Fruit fly (Drosophila melanogaster) whole organism, wandering third instar larva: ENCODE data around the gene CG42779.

Experiments
- Abd-B ChIP-seq: fragments of >200 bp; optimal IDR thresholded peaks from 2 replicates; lab custom pipeline; 2017; ENCODE audit warnings: missing biosample characterization, missing genetic modification characterization
- CG32264 ChIP-seq: fragments of 200-800 bp; sonication (Bioruptor generic); optimal IDR thresholded peaks from 2 replicates; lab custom pipeline; 2016; ENCODE audit warnings: missing biosample characterization, missing genetic modification characterization
- CG9705 ChIP-seq: fragments of 200-800 bp; sonication (Bioruptor generic); optimal IDR thresholded peaks from 2 replicates; lab custom pipeline; 2018; ENCODE audit warnings: missing biosample characterization, mild to moderate bottlenecking, missing genetic modification characterization
- CrebA ChIP-seq: fragments of 200-800 bp; sonication (Bioruptor generic); optimal IDR thresholded peaks from 2 replicates; lab custom pipeline; 2016; ENCODE audit warnings: missing biosample characterization, mild to moderate bottlenecking, missing genetic modification characterization, borderline replicate concordance
- Dfd ChIP-seq: fragments of >200 bp; optimal IDR thresholded peaks from 2 replicates; lab custom pipeline; 2017; ENCODE audit warnings: missing biosample characterization, missing genetic modification characterization
- Dif ChIP-seq: fragments of 200-275, 200-300 bp; sonication (Bioruptor generic); optimal IDR thresholded peaks from 2 replicates; lab custom pipeline; 2018; ENCODE audit warnings: missing biosample characterization, missing genetic modification characterization; ENCODE audit not compliant: partially characterized antibody
- GATAd ChIP-seq: sonication (Bioruptor generic); optimal IDR thresholded peaks from 2 replicates; lab custom pipeline; 2016; ENCODE audit warnings: missing biosample characterization, missing genetic modification characterization
- HLH106 ChIP-seq: fragments of 200-800 bp; optimal IDR thresholded peaks from 3 replicates; lab custom pipeline; 2019; ENCODE audit warnings: missing biosample characterization, mild to moderate bottlenecking, missing genetic modification characterization, moderate library complexity
- Hnf4 ChIP-seq: fragments of 200-800 bp; sonication (Bioruptor generic); optimal IDR thresholded peaks from 2 replicates; lab custom pipeline; 2016; ENCODE audit warnings: missing biosample characterization, mild to moderate bottlenecking, missing genetic modification characterization
- Hr78 ChIP-seq: fragments of >200 bp; optimal IDR thresholded peaks from 2 replicates; lab custom pipeline; 2017; ENCODE audit warnings: missing biosample characterization, missing genetic modification characterization
- Hr83 ChIP-seq: fragments of 200-300 bp; sonication (Bioruptor generic); optimal IDR thresholded peaks from 2 replicates; lab custom pipeline; 2016; ENCODE audit warnings: missing biosample characterization, mild to moderate bottlenecking, missing genetic modification characterization, moderate library complexity; ENCODE audit not compliant: poor library complexity, severe bottlenecking
- Jra ChIP-seq: sonication (Bioruptor generic); optimal IDR thresholded peaks from 2 replicates; lab custom pipeline; 2016; ENCODE audit warnings: missing biosample characterization, missing genetic modification characterization
- Mio ChIP-seq: sonication (Bioruptor generic); optimal IDR thresholded peaks from 2 replicates; lab custom pipeline; 2016; ENCODE audit warnings: missing biosample characterization, missing genetic modification characterization
- Myc ChIP-seq: fragments of >200 bp; optimal IDR thresholded peaks from 2 replicates; lab custom pipeline; 2017
- N ChIP-seq: fragments of >200 bp; optimal IDR thresholded peaks from 2 replicates; lab custom pipeline; 2018; ENCODE audit warnings: missing biosample characterization, missing external identifiers, missing genetic modification characterization
- OdsH ChIP-seq: fragments of 200-800 bp; sonication (Bioruptor generic); optimal IDR thresholded peaks from 2 replicates; lab custom pipeline; 2016; ENCODE audit warnings: missing biosample characterization, mild to moderate bottlenecking, missing genetic modification characterization
- Rel ChIP-seq, 2 experiments: fragments of 200-800 bp; sonication (Bioruptor generic) in 1 of 2; optimal IDR thresholded peaks; 2 replicates in 1 of 2; 3 replicates in 1 of 2; lab custom pipeline; 2016 to 2019; ENCODE audit warnings: mild to moderate bottlenecking in 2 of 2, missing biosample characterization in 2 of 2, missing genetic modification characterization in 2 of 2, moderate library complexity in 1 of 2
- Sp1 ChIP-seq: fragments of 200-800 bp; sonication (Bioruptor generic); optimal IDR thresholded peaks from 3 replicates; lab custom pipeline; 2019; ENCODE audit warnings: missing biosample characterization, mild to moderate bottlenecking, missing genetic modification characterization, moderate library complexity
- Vsx2 ChIP-seq: fragments of 200-300, 225-300 bp; sonication (Bioruptor generic); optimal IDR thresholded peaks from 2 replicates; lab custom pipeline; 2018; ENCODE audit warnings: missing biosample characterization, missing genetic modification characterization; ENCODE audit not compliant: partially characterized antibody
- br ChIP-seq: fragments of 200-800 bp; sonication (Bioruptor generic); optimal IDR thresholded peaks from 2 replicates; lab custom pipeline; 2016; ENCODE audit warnings: missing biosample characterization, missing genetic modification characterization
- brk ChIP-seq: fragments of 200-800 bp; sonication (Bioruptor generic); optimal IDR thresholded peaks from 2 replicates; lab custom pipeline; 2016; ENCODE audit warnings: missing biosample characterization, mild to moderate bottlenecking, missing genetic modification characterization
- dl ChIP-seq, 2 experiments: fragments of 175-275, 200-275 bp in 1 of 2; fragments of 200-275 bp in 1 of 2; sonication (Bioruptor generic); optimal IDR thresholded peaks; lab custom pipeline; 2018; ENCODE audit warnings: mild to moderate bottlenecking in 2 of 2, missing biosample characterization in 2 of 2, missing genetic modification characterization in 2 of 2, moderate library complexity in 2 of 2; ENCODE audit not compliant: partially characterized antibody in 2 of 2, insufficient read depth in 1 of 2
- dmrt93B ChIP-seq: fragments of 200-800 bp; sonication (Bioruptor generic); optimal IDR thresholded peaks from 2 replicates; lab custom pipeline; 2018; ENCODE audit warnings: missing biosample characterization, mild to moderate bottlenecking, missing genetic modification characterization
- dsf ChIP-seq: sonication (Bioruptor generic); optimal IDR thresholded peaks from 2 replicates; lab custom pipeline; 2016; ENCODE audit warnings: missing biosample characterization, missing genetic modification characterization, borderline replicate concordance
- ey ChIP-seq: fragments of 200-800 bp; sonication (Bioruptor generic); optimal IDR thresholded peaks from 2 replicates; lab custom pipeline; 2016; ENCODE audit warnings: missing biosample characterization, missing genetic modification characterization
- foxo ChIP-seq, 2 experiments: fragments of 200-800 bp; sonication (Bioruptor generic); optimal IDR thresholded peaks; 2 replicates in 1 of 2; 3 replicates in 1 of 2; lab custom pipeline; 2016 to 2017; ENCODE audit warnings: missing biosample characterization in 2 of 2, missing genetic modification characterization in 2 of 2
- fru ChIP-seq: fragments of 200-800 bp; sonication (Bioruptor generic); optimal IDR thresholded peaks from 3 replicates; lab custom pipeline; 2016; ENCODE audit warnings: missing biosample characterization, mild to moderate bottlenecking, missing genetic modification characterization
- h ChIP-seq: fragments of 200-800 bp; sonication (Bioruptor generic); optimal IDR thresholded peaks from 3 replicates; lab custom pipeline; 2016; ENCODE audit warnings: missing biosample characterization, mild to moderate bottlenecking, missing genetic modification characterization
- jim ChIP-seq: fragments of 175-275, 200-325 bp; sonication (Bioruptor generic); optimal IDR thresholded peaks from 2 replicates; lab custom pipeline; 2016; ENCODE audit warnings: missing biosample characterization, mild to moderate bottlenecking, missing genetic modification characterization
- lola ChIP-seq: fragments of >200 bp; optimal IDR thresholded peaks from 2 replicates; lab custom pipeline; 2017; ENCODE audit warnings: missing biosample characterization, missing genetic modification characterization
- pan ChIP-seq: fragments of >200 bp; optimal IDR thresholded peaks from 2 replicates; lab custom pipeline; 2017
- psq ChIP-seq: fragments of 200-800 bp; sonication (Bioruptor generic); optimal IDR thresholded peaks from 3 replicates; lab custom pipeline; 2017; ENCODE audit warnings: missing biosample characterization, mild to moderate bottlenecking, missing genetic modification characterization, moderate library complexity
- rgr ChIP-seq: fragments of 200-800 bp; sonication (Bioruptor generic); optimal IDR thresholded peaks from 3 replicates; lab custom pipeline; 2016; ENCODE audit warnings: missing biosample characterization, mild to moderate bottlenecking, missing genetic modification characterization
- sage ChIP-seq: fragments of 200-800 bp; sonication (Bioruptor generic); optimal IDR thresholded peaks from 2 replicates; lab custom pipeline; 2016; ENCODE audit warnings: missing biosample characterization, mild to moderate bottlenecking, missing genetic modification characterization
- sv ChIP-seq: fragments of 200-800 bp; sonication (Bioruptor generic); optimal IDR thresholded peaks from 3 replicates; lab custom pipeline; 2016; ENCODE audit warnings: missing biosample characterization, missing genetic modification characterization
- tai ChIP-seq: sonication (Bioruptor generic); optimal IDR thresholded peaks from 2 replicates; lab custom pipeline; 2016; ENCODE audit warnings: missing biosample characterization, missing genetic modification characterization
- usp ChIP-seq: fragments of >200 bp; optimal IDR thresholded peaks from 2 replicates; lab custom pipeline; 2017; ENCODE audit warnings: missing biosample characterization, missing genetic modification characterization
- woc ChIP-seq: sonication (Bioruptor generic); optimal IDR thresholded peaks from 2 replicates; lab custom pipeline; 2016; ENCODE audit warnings: missing biosample characterization, mild to moderate bottlenecking, missing genetic modification characterization

The CG42779 gene

DNA sequence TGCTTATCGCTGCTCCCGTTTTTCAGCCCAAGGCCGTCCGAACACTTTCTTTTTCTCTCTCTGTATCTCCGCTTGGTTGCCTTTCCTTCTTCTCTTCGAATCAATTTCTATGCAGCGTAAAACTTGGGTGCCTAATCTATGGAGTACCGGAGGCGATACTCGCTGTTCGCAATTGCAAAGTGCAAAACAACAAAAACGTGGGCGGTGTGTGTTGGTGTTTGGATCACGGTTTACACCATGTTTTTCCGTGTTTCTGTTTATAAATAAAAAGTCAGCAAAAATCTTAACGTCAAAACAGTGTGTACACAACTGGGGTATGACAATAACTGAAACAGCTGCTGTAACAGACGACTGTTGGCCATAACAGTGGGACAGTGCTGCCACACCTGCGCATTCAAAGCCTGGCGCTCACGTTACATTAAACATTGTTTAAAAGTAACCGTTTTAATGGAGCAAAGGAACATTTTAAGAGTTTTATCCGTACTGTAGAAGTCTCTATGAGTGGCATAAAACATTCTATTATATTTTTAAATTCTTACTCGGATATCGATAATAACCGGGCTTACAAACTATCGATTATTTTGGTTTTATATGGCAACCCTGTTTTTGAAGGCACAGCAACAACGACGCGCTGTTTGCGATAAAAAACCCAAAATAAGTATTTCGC lies 27.8 kb downstream of the CG42779 start, which contains the start of the genes m-cup and Det:
Gene m-cup (minus strand): TSS at position 333 of the 667 bp plus-strand sequence.
Gene Det (plus strand): TSS at position 588 of the 667 bp plus-strand sequence.
- TF ChIP-seq lola (GFP tag; lab: Kevin White, UChicago) (no peak), rgr (GFP tag; lab: Kevin White, UChicago) (peak; percentile 20), dmrt93B (GFP tag; lab: Kevin White, UChicago) (no peak), sage (peak; percentile 21), usp (GFP tag; lab: Kevin White, UChicago) (no peak), Dfd (GFP tag; lab: Kevin White, UChicago) (no peak), sv (GFP tag; lab: Kevin White, UChicago) (no peak), h (peak; percentile 25), HLH106 (tag; lab: Kevin White, UChicago) (peak; percentile 21), br (GFP tag; lab: Kevin White, UChicago) (no peak), CG9705 (GFP tag; lab: Kevin White, UChicago) (peak; percentile 10), Hr78 (GFP tag; lab: Kevin White, UChicago) (no peak), Myc (lab: Kevin White, UChicago) (no peak), brk (GFP tag; lab: Kevin White, UChicago) (no peak), OdsH (GFP tag; lab: Kevin White, UChicago) (no peak), Sp1 (GFP tag; lab: Kevin White, UChicago) (no peak), jim (GFP tag; lab: Kevin White, UChicago) (no peak), Vsx2 (no peak), tai (GFP tag; lab: Kevin White, UChicago) (no peak), GATAd (GFP tag; lab: Kevin White, UChicago) (no peak), fru (peak; percentile 29), Mio (GFP tag; lab: Kevin White, UChicago) (no peak), Dif (GFP tag; lab: Kevin White, UChicago) (no peak), woc (GFP tag; lab: Kevin White, UChicago) (no peak), N (GFP tag; lab: Kevin White, UChicago) (no peak), pan (lab: Kevin White, UChicago) (no peak), Abd-B (GFP tag; lab: Kevin White, UChicago) (no peak), Hnf4 (no peak), ey (peak; percentile 16), dsf (GFP tag; lab: Kevin White, UChicago) (no peak), Hr83 (GFP tag; lab: Kevin White, UChicago) (peak; percentile 42), CrebA (GFP tag; lab: Kevin White, UChicago) (no peak), Rel (GFP tag; optimal IDR thresholded peaks at IDR 0.05; lab: Kevin White, UChicago) (no peak), Rel (tag; optimal IDR thresholded peaks at IDR 0.05; lab: Kevin White, UChicago) (peak; percentile 38), dl (GFP tag; optimal IDR thresholded peaks at IDR 0.05; lab: Kevin White, UChicago; ENCODE audit: insufficient read depth in 1 of 2, partially characterized antibody in 2 of 2) (no peak), Jra (GFP tag; lab: Kevin White, UChicago) (peak; percentile 28), psq (GFP tag; lab: Kevin White, UChicago) (no peak), CG32264 (GFP tag; lab: Kevin White, UChicago) (no peak), foxo (GFP tag; optimal IDR thresholded peaks at IDR 0.05; lab: Kevin White, UChicago) (peak in 1 of 2 experiments; percentile 38)

DNA sequence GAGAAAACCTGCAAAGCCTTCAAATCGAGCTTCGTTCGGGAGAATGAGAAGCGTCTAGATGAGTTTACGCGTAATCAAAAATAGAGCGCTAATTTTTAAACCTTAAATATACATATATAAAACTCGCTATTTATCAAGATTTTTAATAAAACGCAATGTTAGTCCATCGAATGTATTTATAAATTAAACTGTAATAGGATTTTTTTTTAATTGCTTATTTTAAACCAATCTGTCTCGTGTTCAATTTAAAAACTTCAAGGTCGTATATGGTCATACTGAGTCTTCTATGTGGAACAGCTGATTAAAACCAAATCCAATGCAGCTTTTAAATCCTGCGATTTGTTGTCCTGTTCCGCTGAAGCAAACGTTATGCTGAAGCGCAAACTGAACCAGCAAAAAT lies 28.9 kb downstream of the CG42779 start, which contains the start of gene Smug:
Gene Smug (plus strand): TSS at position 301 of the 400 bp plus-strand sequence.
- TF ChIP-seq sage: no peak
- TF ChIP-seq h: no peak
- no peak for TF ChIP-seq GATAd (GFP tag; lab: Kevin White, UChicago)
